Worm (Caenorhabditis elegans): ENCODE results near the gene btb-19.

ce11 chrII:14550613-14551012, 28.7 kb upstream of the btb-19 start, which contains the start of gene nlp-41:
- no peak for TF ChIP-seq elt-2 (tag; optimal IDR thresholded peaks at IDR 0.05)
- no peak for TF ChIP-seq ama-1 (optimal IDR thresholded peaks at IDR 0.05)
- TF ChIP-seq lim-6 (tag; optimal IDR thresholded peaks at IDR 0.05), result no peak
- TF ChIP-seq lin-11 (tag; optimal IDR thresholded peaks at IDR 0.05), result no peak

Measured in whole organism, late embryonic.